Fruit fly (Drosophila melanogaster) whole organism, embryonic: ENCODE results near the gene bero.

Experiments used
- CTCF ChIP-seq: fragments of 200-800 bp; sonication (Bioruptor generic); optimal IDR thresholded peaks from 2 replicates; lab custom pipeline; 2017; ENCODE audit warnings: missing biosample characterization, mild to moderate bottlenecking, missing genetic modification characterization, moderate library complexity
- HmgZ ChIP-seq: fragments of 200-800 bp; sonication (Bioruptor generic); optimal IDR thresholded peaks from 2 replicates; lab custom pipeline; 2018; ENCODE audit warnings: missing biosample characterization, mild to moderate bottlenecking, missing genetic modification characterization
- Scr ChIP-seq: fragments of 200-800 bp; sonication (Bioruptor generic); IDR thresholded peaks from 2 replicates; pipeline ENCODE4 v1.3.6; 2022; ENCODE audit warnings: missing biosample characterization, missing genetic modification characterization; ENCODE audit not compliant: partially characterized antibody
- luna ChIP-seq: fragments of 200-800 bp; sonication (Bioruptor generic); optimal IDR thresholded peaks from 2 replicates; lab custom pipeline; 2016; ENCODE audit warnings: missing biosample characterization, missing genetic modification characterization
- wek ChIP-seq: fragments of 200-800 bp; sonication (Bioruptor generic); optimal IDR thresholded peaks from 3 replicates; lab custom pipeline; 2018; ENCODE audit warnings: missing biosample characterization, mild to moderate bottlenecking, missing genetic modification characterization, moderate library complexity

dm6 chr2L:20909301-20909700, 50.8 kb downstream of the bero start:
- TF ChIP-seq wek (GFP tag; lab: Kevin White, UChicago), result no peak
- no peak for TF ChIP-seq CTCF (GFP tag; lab: Kevin White, UChicago)
- no peak for TF ChIP-seq luna (GFP tag; lab: Kevin White, UChicago)
- no peak for TF ChIP-seq Scr (GFP tag; lab: Robert Waterston, UW)
- TF ChIP-seq HmgZ (tag; lab: Kevin White, UChicago), result no peak
